Worm (Caenorhabditis elegans) whole organism, L4 larva: Measurements from ENCODE around the gene Y37D8A.8.

Experiments used
- D1046.2 ChIP-seq: fragments of 200-800 bp; sonication (Bioruptor generic); IDR thresholded peaks from 2 replicates; pipeline ENCODE4 v1.3.6; 2022; ENCODE audit warnings: missing genetic modification characterization, missing compliant biosample characterization
- F44E2.7 ChIP-seq: fragments of 200-800 bp; sonication (Bioruptor generic); IDR thresholded peaks from 2 replicates; pipeline ENCODE4 v2.1.2; 2022; ENCODE audit warnings: missing genetic modification characterization, missing compliant biosample characterization
- T26A8.4 ChIP-seq: fragments of 200-800 bp; sonication (Bioruptor generic); IDR thresholded peaks from 2 replicates; pipeline ENCODE4 v1.3.6; 2022; ENCODE audit warnings: missing genetic modification characterization, missing compliant biosample characterization
- Y48G9A.11 ChIP-seq: fragments of 200-800 bp; sonication (Bioruptor generic); IDR thresholded peaks from 2 replicates; pipeline ENCODE4 v1.3.6; 2022; ENCODE audit warnings: missing genetic modification reagents, missing genetic modification characterization, missing compliant biosample characterization
- aha-1 ChIP-seq: fragments of 150-350 bp; peaks from one replicate; lab custom pipeline; 2014; ENCODE audit warnings: missing biosample characterization, missing genetic modification characterization
- ceh-20 ChIP-seq: fragments of 200-800 bp; sonication (Bioruptor generic); IDR thresholded peaks from 2 replicates; pipeline ENCODE4 v1.3.6; 2022; ENCODE audit warnings: missing genetic modification reagents, missing genetic modification characterization, missing compliant biosample characterization
- ces-1 ChIP-seq: fragments of 150-350 bp; sonication (generic microtip); optimal IDR thresholded peaks from 4 replicates; lab custom pipeline; 2014; ENCODE audit warnings: missing biosample characterization, missing genetic modification reagents, missing genetic modification characterization
- daf-16 ChIP-seq, 3 experiments: sonication (generic microtip); optimal IDR thresholded peaks; 2 replicates each; lab custom pipeline; 2016 to 2017; ENCODE audit warnings: missing genetic modification characterization in 3 of 3, missing genetic modification reagents in 3 of 3, mild to moderate bottlenecking in 2 of 3, missing compliant biosample characterization in 2 of 3, missing biosample characterization in 1 of 3, moderate library complexity in 1 of 3
- dmd-6 ChIP-seq: fragments of 200-800 bp; sonication (Bioruptor generic); IDR thresholded peaks from 2 replicates; pipeline ENCODE4 v1.3.6; 2022; ENCODE audit warnings: missing genetic modification reagents, missing genetic modification characterization, missing compliant biosample characterization
- dmd-8 ChIP-seq: fragments of 200-800 bp; sonication (Bioruptor generic); IDR thresholded peaks from 2 replicates; pipeline ENCODE4 v1.3.6; 2022; ENCODE audit warnings: missing genetic modification characterization, missing compliant biosample characterization
- gei-8 ChIP-seq: fragments of 200-800 bp; sonication (Bioruptor generic); optimal IDR thresholded peaks from 2 replicates; lab custom pipeline; 2018; ENCODE audit warnings: mild to moderate bottlenecking, missing genetic modification characterization, missing compliant biosample characterization
- hif-1 ChIP-seq, 2 experiments: sonication (generic microtip); optimal IDR thresholded peaks; 2 replicates each; lab custom pipeline; 2016 to 2017; ENCODE audit warnings: missing compliant biosample characterization in 2 of 2, missing genetic modification characterization in 2 of 2, missing genetic modification reagents in 2 of 2, missing genotype in 2 of 2, mild to moderate bottlenecking in 1 of 2
- hlh-11 ChIP-seq: fragments of 200-800 bp; sonication (Bioruptor generic); optimal IDR thresholded peaks from 2 replicates; lab custom pipeline; 2018; ENCODE audit warnings: mild to moderate bottlenecking, missing genetic modification characterization, missing compliant biosample characterization
- hlh-30 ChIP-seq: sonication (generic microtip); optimal IDR thresholded peaks from 2 replicates; lab custom pipeline; 2017; ENCODE audit warnings: antibody characterized with exemption, mild to moderate bottlenecking, missing genetic modification characterization, missing compliant biosample characterization; ENCODE audit not compliant: insufficient read depth
- lin-1 ChIP-seq: fragments of 200-800 bp; sonication (Bioruptor generic); IDR thresholded peaks from 2 replicates; pipeline ENCODE4 v1.3.6; 2022; ENCODE audit warnings: missing genetic modification reagents, missing genetic modification characterization, missing compliant biosample characterization
- lin-13 ChIP-seq: fragments of 150-350 bp; optimal IDR thresholded peaks from 2 replicates; lab custom pipeline; 2014; ENCODE audit warnings: missing biosample characterization, missing genetic modification reagents, missing genetic modification characterization
- lin-38 ChIP-seq: fragments of 200-800 bp; sonication (Bioruptor generic); IDR thresholded peaks from 2 replicates; pipeline ENCODE4 v1.3.6; 2022; ENCODE audit warnings: missing genetic modification reagents, missing genetic modification characterization, missing compliant biosample characterization
- lin-39 ChIP-seq: fragments of 150-350 bp; optimal IDR thresholded peaks from 2 replicates; lab custom pipeline; 2014; ENCODE audit warnings: missing biosample characterization, missing genetic modification reagents, missing genetic modification characterization
- lsy-2 ChIP-seq, 2 experiments: fragments of 150-350 bp in 1 of 2; sonication (generic microtip) in 1 of 2; optimal IDR thresholded peaks; 2 replicates each; lab custom pipeline; 2014 to 2017; ENCODE audit warnings: missing biosample characterization in 2 of 2, missing genetic modification characterization in 2 of 2
- madf-9 ChIP-seq: fragments of 200-800 bp; sonication (Bioruptor generic); conservative IDR thresholded peaks from 2 replicates; pipeline ENCODE4 v1.3.6; 2022; ENCODE audit warnings: missing genetic modification reagents, missing genetic modification characterization, missing compliant biosample characterization
- mdl-1 ChIP-seq, 2 experiments: fragments of 150-350 bp in 1 of 2; sonication (generic microtip) in 1 of 2; optimal IDR thresholded peaks; 2 replicates each; lab custom pipeline; 2014 to 2017; ENCODE audit warnings: missing biosample characterization in 2 of 2, missing genetic modification characterization in 2 of 2
- mes-2 ChIP-seq: sonication (generic microtip); optimal IDR thresholded peaks from 2 replicates; lab custom pipeline; 2016; ENCODE audit warnings: missing genotype, mild to moderate bottlenecking, missing genetic modification characterization, missing compliant biosample characterization; ENCODE audit not compliant: poor library complexity, severe bottlenecking
- nhr-10 ChIP-seq: fragments of 150-350 bp; optimal IDR thresholded peaks from 2 replicates; lab custom pipeline; 2014; ENCODE audit warnings: missing biosample characterization, missing genetic modification characterization
- nhr-11 ChIP-seq: fragments of 150-350 bp; optimal IDR thresholded peaks from 2 replicates; lab custom pipeline; 2014; ENCODE audit warnings: missing biosample characterization, missing genetic modification characterization
- nhr-237 ChIP-seq: sonication (generic microtip); optimal IDR thresholded peaks from 2 replicates; lab custom pipeline; 2017; ENCODE audit warnings: missing biosample characterization, missing genetic modification characterization
- nhr-25 ChIP-seq: sonication (generic microtip); optimal IDR thresholded peaks from 2 replicates; lab custom pipeline; 2017; ENCODE audit warnings: missing genetic modification characterization, mild to moderate bottlenecking, missing compliant biosample characterization, antibody characterized with exemption, moderate library complexity, borderline replicate concordance; ENCODE audit not compliant: insufficient read depth
- nhr-28 ChIP-seq: fragments of 150-350 bp; optimal IDR thresholded peaks from 2 replicates; lab custom pipeline; 2014; ENCODE audit warnings: missing biosample characterization, missing genetic modification characterization
- nhr-41 ChIP-seq: fragments of 200-800 bp; sonication (Bioruptor generic); IDR thresholded peaks from 2 replicates; pipeline ENCODE4 v1.3.6; 2022; ENCODE audit warnings: missing genetic modification reagents, missing genetic modification characterization, missing compliant biosample characterization
- nhr-42 ChIP-seq: fragments of 200-800 bp; sonication (Bioruptor generic); IDR thresholded peaks from 2 replicates; pipeline ENCODE4 v1.3.6; 2022; ENCODE audit warnings: missing genetic modification characterization, missing compliant biosample characterization
- nhr-48 ChIP-seq: sonication (generic microtip); optimal IDR thresholded peaks from 2 replicates; lab custom pipeline; 2016; ENCODE audit warnings: mild to moderate bottlenecking, missing genetic modification characterization, missing compliant biosample characterization
- nhr-76 ChIP-seq: fragments of 150-350 bp; optimal IDR thresholded peaks from 2 replicates; lab custom pipeline; 2014; ENCODE audit warnings: missing biosample characterization, missing genetic modification characterization
- nhr-77 ChIP-seq: fragments of 150-350 bp; optimal IDR thresholded peaks from 2 replicates; lab custom pipeline; 2014; ENCODE audit warnings: missing biosample characterization, missing genetic modification characterization
- pqm-1 ChIP-seq: sonication (generic microtip); optimal IDR thresholded peaks from 2 replicates; lab custom pipeline; 2017; ENCODE audit warnings: missing biosample characterization, missing genetic modification characterization
- rbr-2 ChIP-seq: sonication (generic microtip); optimal IDR thresholded peaks from 2 replicates; lab custom pipeline; 2016; ENCODE audit warnings: missing genotype, missing genetic modification characterization, missing compliant biosample characterization
- saeg-2 ChIP-seq: fragments of 200-800 bp; sonication (Bioruptor generic); IDR thresholded peaks from 2 replicates; pipeline ENCODE4 v1.3.6; 2022; ENCODE audit warnings: missing genetic modification reagents, missing genetic modification characterization, missing compliant biosample characterization
- spr-3 ChIP-seq: fragments of 200-800 bp; sonication (Bioruptor generic); optimal IDR thresholded peaks from 2 replicates; lab custom pipeline; 2018; ENCODE audit warnings: mild to moderate bottlenecking, missing genetic modification characterization, missing compliant biosample characterization
- tra-1 ChIP-seq: fragments of 200-800 bp; sonication (Bioruptor generic); IDR thresholded peaks from 2 replicates; pipeline ENCODE4 v1.3.6; 2022; ENCODE audit warnings: missing genetic modification reagents, missing genetic modification characterization, missing compliant biosample characterization
- unc-130 ChIP-seq: sonication (generic microtip); optimal IDR thresholded peaks from 2 replicates; lab custom pipeline; 2016; ENCODE audit warnings: missing genetic modification reagents, missing genetic modification characterization, missing compliant biosample characterization
- unc-39 ChIP-seq: sonication (generic microtip); optimal IDR thresholded peaks from 2 replicates; lab custom pipeline; 2017; ENCODE audit warnings: missing biosample characterization, missing genetic modification characterization
- unc-62 ChIP-seq, 3 experiments: fragments of 150-350 bp in 1 of 3; sonication (generic microtip); optimal IDR thresholded peaks in 2 of 3; peaks in 1 of 3; 1 replicate in 1 of 3; 2 replicates in 2 of 3; lab custom pipeline; 2014 to 2017; ENCODE audit warnings: missing biosample characterization in 3 of 3, missing genetic modification characterization in 3 of 3, missing genetic modification reagents in 3 of 3, missing genotype in 1 of 3
- vab-7 ChIP-seq: fragments of 200-800 bp; sonication (Bioruptor generic); IDR thresholded peaks from 2 replicates; pipeline ENCODE4 v1.3.6; 2022; ENCODE audit warnings: missing genetic modification reagents, missing genetic modification characterization, missing compliant biosample characterization
- zfp-3 ChIP-seq: fragments of 200-800 bp; sonication (Bioruptor generic); conservative IDR thresholded peaks from 2 replicates; pipeline ENCODE4 v1.3.6; 2022; ENCODE audit warnings: missing genetic modification reagents, missing genetic modification characterization, missing compliant biosample characterization
- zip-2 ChIP-seq: fragments of 150-350 bp; optimal IDR thresholded peaks from 2 replicates; lab custom pipeline; 2014; ENCODE audit warnings: missing biosample characterization, missing genetic modification characterization
- ztf-7 ChIP-seq: fragments of 150-350 bp; optimal IDR thresholded peaks from 2 replicates; lab custom pipeline; 2014; ENCODE audit warnings: missing biosample characterization, missing genetic modification characterization

The Y37D8A.8 gene

DNA sequence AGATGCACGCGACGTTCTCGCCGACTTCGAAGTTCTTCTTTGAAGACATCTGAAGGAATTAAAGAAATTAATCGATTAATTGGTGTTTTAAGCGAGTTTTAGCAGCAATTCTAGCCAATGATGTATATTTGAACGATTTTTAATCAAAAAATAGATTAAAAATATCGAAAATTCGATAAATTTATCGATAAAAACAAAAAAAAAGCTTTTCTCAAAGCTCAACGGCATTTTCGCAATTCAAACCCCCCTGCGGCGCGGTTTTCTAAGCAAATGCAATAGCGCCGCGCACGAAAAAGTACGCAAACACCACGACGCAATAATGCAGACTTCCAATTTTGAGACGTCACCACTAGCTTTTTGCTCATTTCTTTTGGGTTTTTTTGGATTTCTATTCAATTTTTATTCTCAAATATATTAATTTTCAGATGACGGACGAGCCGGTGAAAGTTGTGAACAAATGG is 9.9 kb downstream of the Y37D8A.8 start, which contains the start of the genes mrg-1 and spcs-2 (continued):
- TF ChIP-seq Y48G9A.11 (peak; percentile 74), hlh-11 (peak; percentile 70), lin-39 (tag; lab: Kevin White, UChicago) (no peak), nhr-10 (tag; lab: Kevin White, UChicago) (no peak), nhr-28 (tag; lab: Kevin White, UChicago) (peak; percentile 51), hif-1 (tag; optimal IDR thresholded peaks at IDR 0.05; lab: Kevin White, UChicago) (peak in 1 of 2 experiments; percentile 72), nhr-42 (GFP tag; lab: Robert Waterston, UW) (peak; percentile 67), D1046.2 (GFP tag; lab: Robert Waterston, UW) (no peak), vab-7 (peak; percentile 79), daf-16 (GFP tag; optimal IDR thresholded peaks at IDR 0.05; lab: Kevin White, UChicago) (no peak), daf-16 (tag; optimal IDR thresholded peaks at IDR 0.05; lab: Kevin White, UChicago) (peak; percentile 78), dmd-6 (GFP tag; lab: Robert Waterston, UW) (peak; percentile 48), unc-39 (tag; lab: Kevin White, UChicago) (no peak), ztf-7 (tag; lab: Kevin White, UChicago) (peak; percentile 44), spr-3 (GFP tag; lab: Kevin White, UChicago) (peak; percentile 35), nhr-77 (peak; percentile 61), T26A8.4 (GFP tag; lab: Robert Waterston, UW) (peak; percentile 88), unc-62 (GFP tag; optimal IDR thresholded peaks at IDR 0.05 in 1 of 2; lab: Kevin White, UChicago) (peak in 1 of 2 experiments; percentile 98), unc-62 (tag; optimal IDR thresholded peaks at IDR 0.05; lab: Kevin White, UChicago) (no peak), hlh-30 (peak; percentile 77), zip-2 (tag; lab: Kevin White, UChicago) (peak; percentile 56), nhr-48 (peak; percentile 1), nhr-76 (tag; lab: Kevin White, UChicago) (no peak), mdl-1 (tag; optimal IDR thresholded peaks at IDR 0.05; lab: Kevin White, UChicago) (peak in 1 of 2 experiments; percentile 47), lin-1 (GFP tag; lab: Robert Waterston, UW) (peak; percentile 37; the same call in 1 of the 2 replicates), lsy-2 (tag; optimal IDR thresholded peaks at IDR 0.05; lab: Kevin White, UChicago) (peak; percentile 75 to 94)

- TF ChIP-seq lin-13 (GFP tag; lab: Kevin White, UChicago) (peak; percentile 15), unc-130 (GFP tag; lab: Kevin White, UChicago) (peak; percentile 37), lin-38 (GFP tag; lab: Robert Waterston, UW) (peak; percentile 50), aha-1 (no peak), lsy-2 (tag; optimal IDR thresholded peaks at IDR 0.05; lab: Kevin White, UChicago) (peak in 1 of 2 experiments; percentile 5)
- TF ChIP-seq, all 104 proteins: peak for 4
These were observed 10.9 kb downstream of the Y37D8A.8 start for ce11 chrIII:12875653-12876052.

DNA sequence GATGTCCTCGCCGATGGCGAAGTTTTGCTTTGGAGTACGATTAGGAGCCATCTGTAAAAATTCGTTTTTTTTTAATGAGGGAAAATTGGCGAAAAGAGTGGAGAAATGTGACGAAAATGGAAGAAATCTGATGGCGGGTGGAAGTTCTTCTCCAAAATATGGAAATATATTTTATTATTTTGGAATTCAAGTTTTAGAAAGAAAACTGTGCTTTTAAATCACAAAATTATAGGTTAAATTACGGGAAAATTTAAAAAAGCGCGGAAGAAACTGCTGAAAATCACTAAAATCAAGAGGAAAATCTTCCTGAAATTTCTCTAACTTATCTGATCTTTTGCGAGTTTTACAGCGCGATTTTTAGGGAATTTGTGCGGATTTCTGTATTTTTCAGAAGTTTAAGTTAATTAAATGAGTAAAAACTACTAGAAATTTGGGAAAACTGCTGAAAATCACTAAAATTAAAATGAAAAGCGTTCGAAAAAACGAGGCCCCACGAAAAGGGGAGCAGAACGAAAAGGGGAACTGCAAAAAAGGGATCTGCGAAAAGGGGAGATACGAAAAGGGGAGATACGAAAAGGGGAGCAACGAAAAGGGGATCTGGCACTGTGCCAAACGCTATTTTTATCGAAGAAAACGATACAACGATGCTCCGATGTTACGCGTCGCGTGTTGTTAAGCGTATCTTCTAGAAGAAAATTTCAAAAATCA is 12.9 kb downstream of the Y37D8A.8 start, which contains the start of the genes cec-7 and enu-3.5:
cec-7 (minus strand) TSS at position 51 of the 708 bp plus-strand sequence.
enu-3.5 (plus strand) TSS at position 670 of the 708 bp plus-strand sequence.
- TF ChIP-seq madf-9 (GFP tag; lab: Robert Waterston, UW) (no peak), unc-130 (GFP tag; lab: Kevin White, UChicago) (no peak), unc-62 (GFP tag; optimal IDR thresholded peaks at IDR 0.05 in 1 of 2; lab: Kevin White, UChicago) (no peak), unc-62 (tag; optimal IDR thresholded peaks at IDR 0.05; lab: Kevin White, UChicago) (no peak), nhr-11 (tag; lab: Kevin White, UChicago) (no peak), spr-3 (GFP tag; lab: Kevin White, UChicago) (no peak), pqm-1 (no peak), lin-38 (GFP tag; lab: Robert Waterston, UW) (peak; percentile 36; the same call in 1 of the 2 replicates), F44E2.7 (GFP tag; lab: Robert Waterston, UW) (no peak), nhr-10 (tag; lab: Kevin White, UChicago) (no peak), saeg-2 (GFP tag; lab: Robert Waterston, UW) (no peak), nhr-76 (tag; lab: Kevin White, UChicago) (no peak), gei-8 (no peak), nhr-237 (tag; lab: Kevin White, UChicago) (no peak), ceh-20 (GFP tag; lab: Robert Waterston, UW) (no peak), aha-1 (peak; percentile 23), D1046.2 (GFP tag; lab: Robert Waterston, UW) (no peak), nhr-25 (tag; lab: Kevin White, UChicago) (no peak), dmd-6 (GFP tag; lab: Robert Waterston, UW) (0 out of 2 replicates have a peak, but pooled peaks have one; percentile 8), nhr-41 (GFP tag; lab: Robert Waterston, UW) (no peak), ces-1 (GFP tag; lab: Kevin White, UChicago) (no peak), zfp-3 (no peak), tra-1 (no peak), rbr-2 (tag; lab: Kevin White, UChicago) (no peak), mes-2 (tag; lab: Kevin White, UChicago) (peak; percentile 4), dmd-8 (GFP tag; lab: Robert Waterston, UW) (no peak)
